Worm (Caenorhabditis elegans): Measurements from ENCODE around the gene F47B8.10.
A peak's percentile ranks its signal among the peaks of the same experiment; 100 is the strongest.

ce11 chrV:14355738-14356368 lies 14.1 kb downstream of the F47B8.10 start, which contains the start of gene cyn-1:
- TF ChIP-seq him-1 (tag; optimal IDR thresholded peaks at IDR 0.05) (peak; percentile 53), dao-5 (tag; optimal IDR thresholded peaks at IDR 0.05) (no peak), W03F9.2 (tag; optimal IDR thresholded peaks at IDR 0.05) (peak; percentile 89)

Measured in whole organism, L4/young adult.